Worm (Caenorhabditis elegans): ENCODE results near the gene fce-2.

Gene fce-2

ce11 chrV:20411659-20412058 is 13.4 kb upstream of the fce-2 start, which contains the start of gene F53H2.3:
Gene F53H2.3, minus strand, starts transcription at chrV:20411759.
- TF ChIP-seq sptf-1 (tag; optimal IDR thresholded peaks at IDR 0.05) (no peak), isw-1 (GFP tag; IDR thresholded peaks at IDR 0.05) (no peak), mep-1 (tag; optimal IDR thresholded peaks at IDR 0.05) (no peak), nhr-84 (tag; optimal IDR thresholded peaks at IDR 0.05) (no peak), unc-86 (tag; optimal IDR thresholded peaks at IDR 0.05) (no peak), unc-30 (tag; optimal IDR thresholded peaks at IDR 0.05) (no peak), ceh-90 (tag; optimal IDR thresholded peaks at IDR 0.05) (no peak), fos-1 (tag; optimal IDR thresholded peaks at IDR 0.05) (no peak), hlh-4 (tag; optimal IDR thresholded peaks at IDR 0.05) (no peak), mef-2 (tag; optimal IDR thresholded peaks at IDR 0.05) (no peak), egl-27 (tag; optimal IDR thresholded peaks at IDR 0.05) (no peak), jun-1 (tag; optimal IDR thresholded peaks at IDR 0.05) (no peak)

- TF ChIP-seq egl-13 (tag; optimal IDR thresholded peaks at IDR 0.05) (no peak), zag-1 (tag; optimal IDR thresholded peaks at IDR 0.05) (no peak), lin-35 (GFP tag; optimal IDR thresholded peaks at IDR 0.05) (peak in 1 of 2 experiments; percentile 33), mep-1 (tag; optimal IDR thresholded peaks at IDR 0.05) (no peak), blmp-1 (tag; optimal IDR thresholded peaks at IDR 0.05) (peak; percentile 54), Y116A8C.19 (tag; optimal IDR thresholded peaks at IDR 0.05; ENCODE audit: borderline replicate concordance) (no peak), nhr-11 (tag; optimal IDR thresholded peaks at IDR 0.05) (no peak), egl-27 (tag; optimal IDR thresholded peaks at IDR 0.05) (no peak), ceh-82 (tag; optimal IDR thresholded peaks at IDR 0.05) (no peak), C16A3.4 (tag; optimal IDR thresholded peaks at IDR 0.05) (no peak), elt-3 (tag; optimal IDR thresholded peaks at IDR 0.05) (peak in 2 of 6 experiments; percentile 24 to 49), nhr-77 (tag; optimal IDR thresholded peaks at IDR 0.05) (no peak), ama-1 (optimal IDR thresholded peaks at IDR 0.05) (no peak), elt-2 (tag; optimal IDR thresholded peaks at IDR 0.05) (peak; percentile 41), unc-98 (GFP tag; IDR thresholded peaks at IDR 0.05) (no peak), mef-2 (tag; optimal IDR thresholded peaks at IDR 0.05) (no peak), xbp-1 (tag; optimal IDR thresholded peaks at IDR 0.05) (no peak), nhr-237 (tag; optimal IDR thresholded peaks at IDR 0.05) (no peak), mab-9 (GFP tag; IDR thresholded peaks at IDR 0.05) (no peak), nhr-85 (tag) (no peak), efl-1 (optimal IDR thresholded peaks at IDR 0.05) (no peak), efl-1 (GFP tag; optimal IDR thresholded peaks at IDR 0.05 in 1 of 2) (peak in 1 of 2 experiments; percentile 88)
Measured at ce11 chrV:20412225-20412624, 12.9 kb upstream of the fce-2 start.

- peak; percentile 40 for TF ChIP-seq lin-14 (GFP tag; optimal IDR thresholded peaks at IDR 0.05)
- peak; percentile 11 for TF ChIP-seq ama-1 (optimal IDR thresholded peaks at IDR 0.05)
- no peak for TF ChIP-seq nhr-19 (GFP tag; conservative IDR thresholded peaks at IDR 0.05)
- TF ChIP-seq egl-27 (tag; optimal IDR thresholded peaks at IDR 0.05), result no peak
- TF ChIP-seq dpl-1 (GFP tag; optimal IDR thresholded peaks at IDR 0.05), result peak in 1 of 3 experiments; percentile 20
- TF ChIP-seq lin-35 (GFP tag; optimal IDR thresholded peaks at IDR 0.05), result peak in 1 of 2 experiments; percentile 46
- TF ChIP-seq aha-1 (tag; optimal IDR thresholded peaks at IDR 0.05), result no peak
- peak; percentile 70 for TF ChIP-seq elt-2 (tag; optimal IDR thresholded peaks at IDR 0.05)
- TF ChIP-seq nhr-90 (tag; optimal IDR thresholded peaks at IDR 0.05; ENCODE audit: poor library complexity), result peak; percentile 14
- TF ChIP-seq snu-23 (GFP tag; optimal IDR thresholded peaks at IDR 0.05), result peak; percentile 30
- TF ChIP-seq mdl-1 (tag; optimal IDR thresholded peaks at IDR 0.05), result peak in 1 of 2 experiments; percentile 60
- TF ChIP-seq mep-1 (tag; optimal IDR thresholded peaks at IDR 0.05), result no peak
- no peak for TF ChIP-seq efl-1 (optimal IDR thresholded peaks at IDR 0.05)
- peak in 1 of 2 experiments; percentile 30 for TF ChIP-seq efl-1 (GFP tag; optimal IDR thresholded peaks at IDR 0.05 in 1 of 2)
- TF ChIP-seq nhr-237 (tag; optimal IDR thresholded peaks at IDR 0.05), result no peak
- TF ChIP-seq C34B4.2 (tag; optimal IDR thresholded peaks at IDR 0.05), result no peak
- peak; percentile 27 for TF ChIP-seq blmp-1 (tag; optimal IDR thresholded peaks at IDR 0.05)
- TF ChIP-seq elt-3 (tag; optimal IDR thresholded peaks at IDR 0.05), result peak in 2 of 6 experiments; percentile 7 to 16
- TF ChIP-seq nhr-20 (tag; optimal IDR thresholded peaks at IDR 0.05), result peak; percentile 35
- TF ChIP-seq nhr-85 (tag), result peak; percentile 49
- TF ChIP-seq nhr-71 (tag; optimal IDR thresholded peaks at IDR 0.05), result peak; percentile 41
- TF ChIP-seq ztf-11 (tag; optimal IDR thresholded peaks at IDR 0.05), result no peak
- TF ChIP-seq alr-1 (tag; optimal IDR thresholded peaks at IDR 0.05; ENCODE audit: borderline replicate concordance), result no peak
Measured at ce11 chrV:20413426-20413825, 11.7 kb upstream of the fce-2 start.
